Fruit fly (Drosophila melanogaster): ENCODE measurements around the gene CG16704.

DNA sequence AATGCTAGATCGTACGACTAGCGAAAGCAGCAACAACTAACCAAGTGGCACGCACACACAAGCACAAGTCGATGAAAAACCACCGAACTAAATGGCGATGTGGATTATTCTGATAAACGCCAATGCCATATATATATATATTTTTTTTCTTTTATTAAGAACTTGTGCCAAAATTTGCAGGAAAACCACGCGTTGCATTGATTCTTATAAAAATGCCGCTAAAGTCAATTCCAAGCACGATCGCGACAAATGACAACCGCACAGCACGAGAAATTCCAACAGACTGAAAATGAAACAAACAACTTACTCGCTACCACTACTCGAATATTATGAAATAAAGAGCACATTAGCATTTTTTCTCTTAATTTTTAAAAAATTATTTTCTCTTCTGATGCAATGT, 35.7 kb downstream of the CG16704 start, which contains the start of gene for:
- TF ChIP-seq ey (GFP tag; optimal IDR thresholded peaks at IDR 0.05) (no peak), Dif (GFP tag; optimal IDR thresholded peaks at IDR 0.05; ENCODE audit: partially characterized antibody) (no peak), sage (GFP tag; optimal IDR thresholded peaks at IDR 0.05) (no peak), Mio (GFP tag; optimal IDR thresholded peaks at IDR 0.05) (no peak), Vsx2 (GFP tag; optimal IDR thresholded peaks at IDR 0.05; ENCODE audit: partially characterized antibody) (no peak), Myc (optimal IDR thresholded peaks at IDR 0.05) (no peak), h (GFP tag; optimal IDR thresholded peaks at IDR 0.05) (no peak), Sp1 (GFP tag; optimal IDR thresholded peaks at IDR 0.05) (no peak), HLH106 (tag; optimal IDR thresholded peaks at IDR 0.05) (no peak), woc (GFP tag; optimal IDR thresholded peaks at IDR 0.05) (no peak), lola (GFP tag; optimal IDR thresholded peaks at IDR 0.05) (no peak)
